Worm (Caenorhabditis elegans) whole organism, L2 larva: Measurements from ENCODE around the gene acs-17.
A peak's percentile ranks its signal among the peaks of the same experiment; 100 is the strongest.

Source experiments
- C34F6.9 ChIP-seq: fragments of 150-350 bp; optimal IDR thresholded peaks from 2 replicates; lab custom pipeline; 2014; ENCODE audit warnings: missing biosample characterization, missing genetic modification characterization
- F13H6.1 ChIP-seq: sonication (generic microtip); optimal IDR thresholded peaks from 2 replicates; lab custom pipeline; 2016; ENCODE audit warnings: missing genetic modification characterization, missing compliant biosample characterization
- R02D3.7 ChIP-seq: fragments of 150-350 bp; optimal IDR thresholded peaks from 2 replicates; lab custom pipeline; 2014; ENCODE audit warnings: missing biosample characterization, missing genetic modification characterization
- Y55F3AM.14 ChIP-seq: fragments of 200-800 bp; sonication (Bioruptor generic); optimal IDR thresholded peaks from 2 replicates; lab custom pipeline; 2018; ENCODE audit warnings: mild to moderate bottlenecking, missing genetic modification characterization, missing compliant biosample characterization
- ZK546.5 ChIP-seq: sonication (generic microtip); optimal IDR thresholded peaks from 2 replicates; lab custom pipeline; 2017; ENCODE audit warnings: missing biosample characterization, missing genetic modification characterization
- alr-1 ChIP-seq: fragments of 150-350 bp; optimal IDR thresholded peaks from 2 replicates; lab custom pipeline; 2014; ENCODE audit warnings: missing biosample characterization, missing genetic modification characterization
- aly-2 ChIP-seq: fragments of 150-350 bp; optimal IDR thresholded peaks from 2 replicates; lab custom pipeline; 2014; ENCODE audit warnings: missing biosample characterization, missing genetic modification characterization
- ama-1 ChIP-seq: fragments of 150-350 bp; optimal IDR thresholded peaks from 2 replicates; lab custom pipeline; 2018; ENCODE audit warnings: inconsistent platforms
- blmp-1 ChIP-seq: sonication (generic microtip); optimal IDR thresholded peaks from 2 replicates; lab custom pipeline; 2017; ENCODE audit warnings: missing genetic modification characterization, mild to moderate bottlenecking, missing compliant biosample characterization, antibody characterized with exemption, moderate library complexity; ENCODE audit not compliant: insufficient read depth
- ceh-16 ChIP-seq: fragments of 150-350 bp; optimal IDR thresholded peaks from 2 replicates; lab custom pipeline; 2014; ENCODE audit warnings: missing biosample characterization, missing genetic modification characterization
- dmd-4 ChIP-seq: sonication (generic microtip); optimal IDR thresholded peaks from 2 replicates; lab custom pipeline; 2017; ENCODE audit warnings: missing biosample characterization, missing genetic modification characterization
- egl-27 ChIP-seq: sonication (generic microtip); optimal IDR thresholded peaks from 3 replicates; lab custom pipeline; 2017; ENCODE audit warnings: missing biosample characterization, missing genetic modification reagents, missing genetic modification characterization
- elt-1 ChIP-seq: fragments of 150-350 bp; optimal IDR thresholded peaks from 2 replicates; lab custom pipeline; 2014; ENCODE audit warnings: missing biosample characterization, missing genetic modification characterization
- elt-3 ChIP-seq: sonication (generic microtip); optimal IDR thresholded peaks from 2 replicates; lab custom pipeline; 2017; ENCODE audit warnings: missing biosample characterization, missing genetic modification characterization
- fos-1 ChIP-seq: fragments of 150-350 bp; optimal IDR thresholded peaks from 2 replicates; lab custom pipeline; 2014; ENCODE audit warnings: missing biosample characterization, missing genetic modification characterization
- gmeb-1 ChIP-seq: fragments of 150-350 bp; optimal IDR thresholded peaks from 2 replicates; lab custom pipeline; 2014; ENCODE audit warnings: missing biosample characterization, missing genetic modification characterization
- lin-11 ChIP-seq: fragments of 150-350 bp; sonication (generic microtip); optimal IDR thresholded peaks from 2 replicates; lab custom pipeline; 2014; ENCODE audit warnings: missing biosample characterization, missing genetic modification characterization, inconsistent platforms, mixed read lengths
- lin-13 ChIP-seq: fragments of 150-350 bp; optimal IDR thresholded peaks from 2 replicates; lab custom pipeline; 2014; ENCODE audit warnings: missing biosample characterization, missing genetic modification reagents, missing genetic modification characterization
- lin-39 ChIP-seq: fragments of 150-350 bp; optimal IDR thresholded peaks from 2 replicates; lab custom pipeline; 2014; ENCODE audit warnings: missing biosample characterization, missing genetic modification reagents, missing genetic modification characterization
- lsy-2 ChIP-seq, 2 experiments: fragments of 150-350 bp in 1 of 2; sonication (generic microtip) in 1 of 2; optimal IDR thresholded peaks; 2 replicates each; lab custom pipeline; 2014 to 2017; ENCODE audit warnings: missing biosample characterization in 2 of 2, missing genetic modification characterization in 2 of 2
- mab-5 ChIP-seq: fragments of 150-350 bp; optimal IDR thresholded peaks from 2 replicates; lab custom pipeline; 2014; ENCODE audit warnings: missing biosample characterization, missing genetic modification characterization
- mbf-1 ChIP-seq: sonication (generic microtip); optimal IDR thresholded peaks from 2 replicates; lab custom pipeline; 2017; ENCODE audit warnings: missing biosample characterization, missing genetic modification characterization
- mdl-1 ChIP-seq, 2 experiments: fragments of 150-350 bp in 1 of 2; sonication (generic microtip) in 1 of 2; optimal IDR thresholded peaks; 2 replicates each; lab custom pipeline; 2017; ENCODE audit warnings: missing biosample characterization in 2 of 2, missing genetic modification characterization in 2 of 2
- nhr-10 ChIP-seq: sonication (generic microtip); optimal IDR thresholded peaks from 2 replicates; lab custom pipeline; 2017; ENCODE audit warnings: missing biosample characterization, missing genetic modification characterization
- nhr-12 ChIP-seq: fragments of 150-350 bp; optimal IDR thresholded peaks from 2 replicates; lab custom pipeline; 2014; ENCODE audit warnings: missing biosample characterization, missing genetic modification characterization
- nhr-21 ChIP-seq: fragments of 150-350 bp; optimal IDR thresholded peaks from 2 replicates; lab custom pipeline; 2014; ENCODE audit warnings: missing biosample characterization, missing genetic modification characterization
- nhr-23 ChIP-seq: fragments of 150-350 bp; optimal IDR thresholded peaks from 2 replicates; lab custom pipeline; 2014; ENCODE audit warnings: missing biosample characterization, missing genetic modification reagents, missing genetic modification characterization
- nhr-25 ChIP-seq: fragments of 150-350 bp; sonication (generic microtip); optimal IDR thresholded peaks from 3 replicates; lab custom pipeline; 2014; ENCODE audit warnings: missing biosample characterization, missing genetic modification characterization
- nhr-6 ChIP-seq: fragments of 150-350 bp; optimal IDR thresholded peaks from 2 replicates; lab custom pipeline; 2014; ENCODE audit warnings: missing biosample characterization, missing genetic modification characterization
- nhr-77 ChIP-seq: fragments of 150-350 bp; optimal IDR thresholded peaks from 2 replicates; lab custom pipeline; 2014; ENCODE audit warnings: missing biosample characterization, missing genetic modification characterization
- sem-4 ChIP-seq: fragments of 150-350 bp; optimal IDR thresholded peaks from 2 replicates; lab custom pipeline; 2014; ENCODE audit warnings: missing biosample characterization, missing genetic modification reagents, missing genetic modification characterization
- sma-3 ChIP-seq: sonication (generic microtip); optimal IDR thresholded peaks from 2 replicates; lab custom pipeline; 2016; ENCODE audit warnings: missing genetic modification reagents, missing genetic modification characterization, missing compliant biosample characterization
- sma-9 ChIP-seq, 2 experiments: fragments of 150-350 bp in 1 of 2; sonication (generic microtip) in 1 of 2; optimal IDR thresholded peaks; 2 replicates each; lab custom pipeline; 2014 to 2016; ENCODE audit warnings: missing genetic modification characterization in 2 of 2, mild to moderate bottlenecking in 1 of 2, missing biosample characterization in 1 of 2, missing compliant biosample characterization in 1 of 2, missing genetic modification reagents in 1 of 2, moderate library complexity in 1 of 2
- snpc-4 ChIP-seq: fragments of 150-350 bp; optimal IDR thresholded peaks from 2 replicates; lab custom pipeline; 2014; ENCODE audit warnings: missing biosample characterization, missing genetic modification characterization
- unc-55 ChIP-seq: fragments of 150-350 bp; sonication (generic microtip); optimal IDR thresholded peaks from 3 replicates; lab custom pipeline; 2014; ENCODE audit warnings: missing biosample characterization, missing genetic modification reagents, missing genetic modification characterization
- zag-1 ChIP-seq: fragments of 150-350 bp; optimal IDR thresholded peaks from 2 replicates; lab custom pipeline; 2014; ENCODE audit warnings: missing biosample characterization, missing genetic modification characterization
- ztf-1 ChIP-seq: fragments of 200-800 bp; sonication (Bioruptor generic); conservative IDR thresholded peaks from 2 replicates; pipeline ENCODE4 v1.3.6; 2022; ENCODE audit warnings: missing genetic modification characterization, missing compliant biosample characterization
- ztf-11 ChIP-seq: sonication (generic microtip); optimal IDR thresholded peaks from 2 replicates; lab custom pipeline; 2017; ENCODE audit warnings: missing biosample characterization, missing genetic modification characterization
- ztf-4 ChIP-seq: fragments of 150-350 bp; optimal IDR thresholded peaks from 2 replicates; lab custom pipeline; 2014; ENCODE audit warnings: missing biosample characterization, missing genetic modification characterization

The acs-17 gene

ce11 chrX:5944488-5944887 lies at the start of gene acs-17:
Gene acs-17 (minus strand): TSS chrX:5944510.
- TF ChIP-seq sma-9 (GFP tag; optimal IDR thresholded peaks at IDR 0.05; lab: Kevin White, UChicago): peak; percentile 27
- TF ChIP-seq sma-9 (tag; optimal IDR thresholded peaks at IDR 0.05; lab: Kevin White, UChicago): no peak
- peak; percentile 20 for TF ChIP-seq nhr-25 (tag; lab: Kevin White, UChicago)
- TF ChIP-seq lin-39: no peak

DNA sequence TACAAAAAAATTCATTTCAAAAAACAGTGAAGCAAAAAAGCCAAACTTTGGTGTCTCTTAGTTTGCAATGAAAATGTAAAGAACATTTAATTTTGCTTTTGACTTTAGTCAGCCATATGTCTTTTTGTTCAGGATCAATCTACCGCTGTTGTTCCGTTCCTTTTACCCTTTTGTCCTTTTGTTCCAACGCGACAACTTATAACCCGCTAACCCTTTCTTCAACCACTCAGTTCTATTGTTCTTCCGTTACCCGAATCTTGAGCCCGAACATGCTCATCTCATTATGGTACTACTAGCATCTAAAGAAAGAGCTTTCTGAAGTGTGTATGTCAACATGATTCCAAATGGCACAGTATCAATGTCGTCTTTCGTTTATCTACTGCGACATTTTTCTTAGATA lies 49.7 kb upstream of the acs-17 start:
- no peak for TF ChIP-seq alr-1 (tag; lab: Kevin White, UChicago)
- no peak for TF ChIP-seq sma-9 (GFP tag; optimal IDR thresholded peaks at IDR 0.05; lab: Kevin White, UChicago)
- no peak for TF ChIP-seq sma-9 (tag; optimal IDR thresholded peaks at IDR 0.05; lab: Kevin White, UChicago)
- no peak for TF ChIP-seq nhr-10 (tag; lab: Kevin White, UChicago)
- TF ChIP-seq ztf-11 (tag; lab: Kevin White, UChicago): no peak
- TF ChIP-seq lin-39: no peak
- no peak for TF ChIP-seq mbf-1 (tag; lab: Kevin White, UChicago)
- TF ChIP-seq, all 48 proteins: peak for 0

DNA sequence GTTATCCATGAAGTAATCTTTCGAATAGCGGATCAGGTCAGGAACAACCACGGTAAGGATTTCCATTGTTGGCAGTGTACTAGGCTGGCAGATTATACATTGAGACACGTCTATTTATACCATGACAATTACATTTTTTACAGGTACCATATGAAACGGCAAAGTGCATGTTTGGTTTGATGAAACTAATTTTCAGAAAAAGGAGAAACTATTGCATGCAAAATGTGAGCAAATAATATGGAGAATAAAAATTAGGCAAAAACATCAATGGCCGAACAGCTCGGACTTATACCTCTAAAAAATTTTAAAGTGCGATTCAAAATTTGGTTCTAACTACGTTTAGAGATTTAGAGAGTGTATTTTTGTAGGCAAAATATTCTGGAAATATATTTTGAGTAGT lies 48.5 kb upstream of the acs-17 start, which contains the start of gene F22F4.5:
F22F4.5 (minus strand) TSS at position 101 of the 400 bp plus-strand sequence.
- TF ChIP-seq nhr-77 (tag; lab: Kevin White, UChicago): no peak
- TF ChIP-seq gmeb-1 (tag; lab: Kevin White, UChicago): no peak
- no peak for TF ChIP-seq elt-1 (tag; lab: Kevin White, UChicago)

ce11 chrX:5987910-5988309 lies 43.6 kb upstream of the acs-17 start:
- no peak for TF ChIP-seq nhr-21
- no peak for TF ChIP-seq R02D3.7 (tag; lab: Kevin White, UChicago)
- no peak for TF ChIP-seq unc-55 (GFP tag; lab: Kevin White, UChicago)
- no peak for TF ChIP-seq lin-13 (GFP tag; lab: Kevin White, UChicago)
- TF ChIP-seq sem-4 (tag; lab: Kevin White, UChicago): no peak
- TF ChIP-seq gmeb-1 (tag; lab: Kevin White, UChicago): no peak
- no peak for TF ChIP-seq ztf-1 (GFP tag; lab: Robert Waterston, UW)
- TF ChIP-seq egl-27: no peak
- no peak for TF ChIP-seq Y55F3AM.14
- TF ChIP-seq mdl-1 (tag; optimal IDR thresholded peaks at IDR 0.05; lab: Kevin White, UChicago): no peak
- TF ChIP-seq elt-1 (tag; lab: Kevin White, UChicago): no peak
- TF ChIP-seq aly-2 (tag; lab: Kevin White, UChicago): no peak
- no peak for TF ChIP-seq ZK546.5
- TF ChIP-seq lin-11 (tag; lab: Kevin White, UChicago): no peak
- TF ChIP-seq nhr-77 (tag; lab: Kevin White, UChicago): no peak
- no peak for TF ChIP-seq lin-39
- TF ChIP-seq ceh-16 (tag; lab: Kevin White, UChicago): no peak
- TF ChIP-seq, all 48 proteins: peak for 0

DNA sequence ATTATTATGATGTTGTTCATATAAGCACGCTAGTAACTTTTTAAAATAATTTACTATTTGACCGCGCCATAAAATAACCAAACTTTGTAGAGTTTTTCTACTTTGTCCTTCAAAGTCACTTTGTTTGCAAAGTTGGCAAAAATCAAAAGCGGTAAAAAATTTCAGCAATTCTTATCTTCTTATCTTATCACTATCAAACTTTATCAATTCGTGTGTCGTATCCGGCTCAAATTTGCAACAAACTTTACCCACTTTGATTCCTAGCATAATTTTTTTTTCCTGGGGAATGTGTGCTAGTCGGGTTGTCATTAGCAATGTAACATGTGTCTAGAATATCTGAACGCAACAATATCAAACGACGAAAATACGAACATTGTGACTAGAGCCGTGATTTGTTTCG lies 41.4 kb upstream of the acs-17 start:
- no peak for TF ChIP-seq F13H6.1 (tag; lab: Kevin White, UChicago)
- TF ChIP-seq nhr-6: no peak
- no peak for TF ChIP-seq Y55F3AM.14
- TF ChIP-seq fos-1 (tag; lab: Kevin White, UChicago): peak; percentile 24
- TF ChIP-seq mab-5: no peak

DNA sequence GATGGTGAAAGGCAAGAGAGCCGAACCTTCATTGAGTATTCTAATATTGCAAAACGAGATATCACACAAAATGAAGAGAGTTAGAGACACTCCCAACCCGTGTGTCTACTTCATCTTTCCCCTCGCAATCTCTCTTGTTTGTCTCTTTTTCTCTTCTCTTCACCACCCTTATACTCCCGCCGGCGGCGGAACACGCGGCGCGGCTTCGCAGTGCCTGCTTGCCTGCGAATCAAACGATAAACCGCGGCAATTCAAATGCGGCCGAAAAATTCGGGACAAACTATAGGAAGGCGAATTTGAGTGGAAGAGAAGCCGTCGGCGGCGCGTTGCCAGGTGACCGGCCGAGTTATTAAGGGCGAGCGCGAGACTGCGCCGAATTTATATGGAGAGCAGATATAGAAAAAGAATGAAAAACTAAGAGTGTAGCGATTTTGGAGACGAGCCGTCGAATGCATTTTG lies 40.3 kb upstream of the acs-17 start, which contains the start of gene klp-13:
klp-13 (plus strand) TSS at position 409 of the 459 bp plus-strand sequence.
- TF ChIP-seq nhr-21 (peak; percentile 74), mbf-1 (tag; lab: Kevin White, UChicago) (no peak), nhr-6 (peak; percentile 54), unc-55 (GFP tag; lab: Kevin White, UChicago) (peak; percentile 96), egl-27 (peak; percentile 76), mab-5 (peak; percentile 38), aly-2 (tag; lab: Kevin White, UChicago) (no peak), lsy-2 (tag; optimal IDR thresholded peaks at IDR 0.05; lab: Kevin White, UChicago) (peak; percentile 45 to 89), blmp-1 (peak; percentile 30), ztf-1 (GFP tag; lab: Robert Waterston, UW) (no peak), R02D3.7 (tag; lab: Kevin White, UChicago) (no peak), lin-39 (no peak), zag-1 (tag; lab: Kevin White, UChicago) (peak; percentile 75), C34F6.9 (tag; lab: Kevin White, UChicago) (peak; percentile 91), sma-3 (GFP tag; lab: Kevin White, UChicago) (peak; percentile 64), snpc-4 (tag; lab: Kevin White, UChicago) (peak; percentile 49), ztf-4 (tag; lab: Kevin White, UChicago) (peak; percentile 76), nhr-25 (tag; lab: Kevin White, UChicago) (no peak), lin-11 (tag; lab: Kevin White, UChicago) (peak; percentile 89), nhr-10 (tag; lab: Kevin White, UChicago) (no peak), F13H6.1 (tag; lab: Kevin White, UChicago) (peak; percentile 89), Y55F3AM.14 (peak; percentile 66), dmd-4 (tag; lab: Kevin White, UChicago) (no peak), lin-13 (GFP tag; lab: Kevin White, UChicago) (peak; percentile 95), nhr-23 (tag; lab: Kevin White, UChicago) (no peak), fos-1 (tag; lab: Kevin White, UChicago) (peak; percentile 80), elt-3 (tag; lab: Kevin White, UChicago) (no peak), nhr-12 (tag; lab: Kevin White, UChicago) (no peak), mdl-1 (tag; optimal IDR thresholded peaks at IDR 0.05; lab: Kevin White, UChicago) (peak; percentile 55 to 84), ama-1 (lab: Kevin White, UChicago) (no peak), ZK546.5 (peak; percentile 89)
